Worm (Caenorhabditis elegans): Measurements from ENCODE around the gene Y24D9A.6.

The Y24D9A.6 gene

DNA sequence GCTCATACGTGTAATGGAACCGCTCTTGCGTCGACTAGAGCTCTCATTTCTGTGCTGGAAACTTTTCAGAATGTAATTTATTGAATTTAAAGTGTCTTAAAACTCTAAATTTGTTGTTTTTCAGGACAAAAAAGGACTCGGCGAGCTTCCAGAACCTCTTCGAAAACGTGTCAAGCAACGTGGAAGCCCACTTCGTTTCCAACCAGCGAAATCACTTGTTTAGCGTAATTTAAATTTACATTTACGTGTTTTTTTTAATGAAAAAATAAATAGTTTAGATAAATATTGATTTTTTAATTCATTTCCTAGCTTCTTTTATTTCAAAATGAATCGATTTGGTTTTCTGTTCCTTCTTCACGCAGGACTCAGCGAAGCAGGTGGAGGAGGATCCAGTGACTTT lies 40.5 kb downstream of the Y24D9A.6 start, which contains the start of gene F55F10.3:
TSS of gene F55F10.3 (plus strand) at position 301 of the 400 bp plus-strand sequence.
- TF ChIP-seq somi-1 (GFP tag; optimal IDR thresholded peaks at IDR 0.05) (no peak), ztf-6 (GFP tag; IDR thresholded peaks at IDR 0.05) (no peak), aptf-3 (GFP tag; IDR thresholded peaks at IDR 0.05) (no peak), ekl-4 (GFP tag; IDR thresholded peaks at IDR 0.05) (no peak), hmg-20 (GFP tag; IDR thresholded peaks at IDR 0.05) (no peak)

DNA sequence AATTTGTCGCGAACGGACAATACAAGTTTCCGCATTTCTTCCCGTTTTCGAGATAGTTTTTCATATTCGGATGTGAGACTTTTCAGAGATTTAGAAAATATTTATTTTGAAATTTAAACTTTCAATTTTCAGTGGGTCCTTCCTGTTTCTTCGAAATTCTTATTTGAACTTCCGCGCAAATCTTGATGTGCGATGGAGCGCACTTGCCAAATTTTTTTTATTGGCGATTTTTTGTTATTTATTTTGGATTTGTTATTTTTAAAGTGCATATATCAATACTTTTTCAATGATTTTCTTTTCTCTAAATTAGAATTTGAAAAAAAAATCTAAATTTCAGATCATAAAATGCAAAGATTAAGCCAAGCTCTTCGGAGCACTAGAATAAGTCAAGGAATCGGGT lies 42.9 kb downstream of the Y24D9A.6 start, which contains the start of gene sars-2:
TSS of gene sars-2 (plus strand) at position 341 of the 400 bp plus-strand sequence.
- TF ChIP-seq hlh-26 (GFP tag; conservative IDR thresholded peaks at IDR 0.05): no peak
- TF ChIP-seq mcd-1 (GFP tag; IDR thresholded peaks at IDR 0.05): peak; percentile 86
- no peak for TF ChIP-seq nhr-27 (tag; optimal IDR thresholded peaks at IDR 0.05)
- TF ChIP-seq dpl-1 (GFP tag; optimal IDR thresholded peaks at IDR 0.05): peak; percentile 63
- TF ChIP-seq lin-54 (GFP tag; optimal IDR thresholded peaks at IDR 0.05): peak; percentile 69
- TF ChIP-seq T26A5.8 (tag; optimal IDR thresholded peaks at IDR 0.05): no peak
- TF ChIP-seq unc-62 (GFP tag; optimal IDR thresholded peaks at IDR 0.05): no peak
- peak; percentile 33 for TF ChIP-seq ztf-18 (tag; optimal IDR thresholded peaks at IDR 0.05)
- TF ChIP-seq efl-1 (GFP tag; optimal IDR thresholded peaks at IDR 0.05): peak; percentile 52
- TF ChIP-seq hmg-1.2 (GFP tag; IDR thresholded peaks at IDR 0.05): no peak
- TF ChIP-seq lin-35 (GFP tag; optimal IDR thresholded peaks at IDR 0.05): peak in 1 of 3 experiments; percentile 66
- no peak for TF ChIP-seq zim-3 (tag; optimal IDR thresholded peaks at IDR 0.05)

DNA sequence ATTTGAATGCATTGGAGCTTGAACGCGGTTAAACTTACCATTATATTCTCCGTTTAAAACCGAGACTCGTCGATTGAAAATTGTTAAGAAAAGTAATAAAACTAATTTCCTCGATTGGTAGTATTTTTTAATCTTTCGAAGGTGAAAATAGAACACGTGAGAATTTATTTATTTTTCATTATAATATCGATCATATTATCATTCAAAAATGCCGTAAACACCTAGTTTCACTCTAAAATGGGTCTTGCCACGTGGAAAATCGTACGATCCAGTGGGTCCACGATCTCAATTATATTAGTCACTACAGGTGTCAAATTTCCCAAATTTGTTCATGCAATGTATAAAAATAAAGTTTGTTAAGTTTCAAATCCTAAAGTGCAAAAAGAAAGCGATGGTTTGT lies 43.3 kb downstream of the Y24D9A.6 start, which contains the start of gene W03B1.9:
TSS of gene W03B1.9 (minus strand) at position 101 of the 400 bp plus-strand sequence.
- TF ChIP-seq mes-4 (tag; optimal IDR thresholded peaks at IDR 0.05): no peak
- no peak for TF ChIP-seq lsy-27 (tag; optimal IDR thresholded peaks at IDR 0.05; ENCODE audit: borderline replicate concordance, insufficient read depth)
- no peak for TF ChIP-seq snpc-4 (GFP tag; optimal IDR thresholded peaks at IDR 0.05)
- no peak for TF ChIP-seq snpc-4 (tag; optimal IDR thresholded peaks at IDR 0.05)
- TF ChIP-seq attf-5 (GFP tag; optimal IDR thresholded peaks at IDR 0.05): no peak
- TF ChIP-seq let-607 (tag; optimal IDR thresholded peaks at IDR 0.05): no peak
- TF ChIP-seq F57A8.1 (GFP tag; optimal IDR thresholded peaks at IDR 0.05): no peak
- no peak for TF ChIP-seq madf-8 (GFP tag; conservative IDR thresholded peaks at IDR 0.05)
- no peak for TF ChIP-seq rcor-1 (GFP tag; IDR thresholded peaks at IDR 0.05)
- no peak for TF ChIP-seq snpc-1.3 (tag; optimal IDR thresholded peaks at IDR 0.05; ENCODE audit: insufficient read depth)
- no peak for TF ChIP-seq rpc-1 (optimal IDR thresholded peaks at IDR 0.05)
- TF ChIP-seq rpc-1 (tag; optimal IDR thresholded peaks at IDR 0.05): no peak
- no peak for TF ChIP-seq madf-6 (GFP tag; IDR thresholded peaks at IDR 0.05)
- no peak for TF ChIP-seq C06A6.2 (GFP tag; conservative IDR thresholded peaks at IDR 0.05)
- no peak for TF ChIP-seq Y79H2A.3 (GFP tag; conservative IDR thresholded peaks at IDR 0.05)
- TF ChIP-seq sptf-2 (GFP tag; optimal IDR thresholded peaks at IDR 0.05): no peak
- no peak for TF ChIP-seq aptf-3 (GFP tag; IDR thresholded peaks at IDR 0.05)
- TF ChIP-seq bed-2 (GFP tag; IDR thresholded peaks at IDR 0.05): no peak
